Fruit fly (Drosophila melanogaster) whole organism, pupa: ENCODE results near the gene Cpr72Ec.

ENCODE experiments used
- CG10348 ChIP-seq: fragments of 200-800 bp; sonication (Bioruptor generic); IDR thresholded peaks from 2 replicates; pipeline ENCODE4 v1.3.6; 2022; ENCODE audit warnings: missing biosample characterization, missing genetic modification characterization
- CG12605 ChIP-seq: fragments of 200-800 bp; sonication (Bioruptor generic); IDR thresholded peaks from 2 replicates; pipeline ENCODE4 v1.3.6; 2022; ENCODE audit warnings: missing biosample characterization, missing genetic modification characterization
- CG14655 ChIP-seq: fragments of 200-800 bp; sonication (Bioruptor generic); optimal IDR thresholded peaks from 3 replicates; lab custom pipeline; 2017; ENCODE audit warnings: mild to moderate bottlenecking, missing biosample characterization, missing genetic modification reagents, missing genetic modification characterization
- CG15710 ChIP-seq: fragments of 200-800 bp; sonication (Bioruptor generic); optimal IDR thresholded peaks from 2 replicates; lab custom pipeline; 2018; ENCODE audit warnings: missing biosample characterization, mild to moderate bottlenecking, missing genetic modification characterization, moderate library complexity
- CG17806 ChIP-seq: fragments of 200-800 bp; sonication (Bioruptor generic); optimal IDR thresholded peaks from 2 replicates; lab custom pipeline; 2018; ENCODE audit warnings: missing biosample characterization, mild to moderate bottlenecking, missing genetic modification characterization, moderate library complexity
- CG32121 ChIP-seq: fragments of 200-800 bp; sonication (Bioruptor generic); IDR thresholded peaks from 2 replicates; pipeline ENCODE4 v1.3.6; 2022; ENCODE audit warnings: missing biosample characterization, missing genetic modification characterization
- CG34367 ChIP-seq: fragments of 200-800 bp; sonication (Bioruptor generic); optimal IDR thresholded peaks from 2 replicates; lab custom pipeline; 2018; ENCODE audit warnings: missing biosample characterization, mild to moderate bottlenecking, missing genetic modification characterization
- CG4496 ChIP-seq: fragments of 200-800 bp; sonication (Bioruptor generic); IDR thresholded peaks from 3 replicates; pipeline ENCODE4 v1.3.6; 2022; ENCODE audit warnings: missing biosample characterization, missing genetic modification characterization
- CG8159 ChIP-seq: fragments of 200-800 bp; sonication (Bioruptor generic); optimal IDR thresholded peaks from 3 replicates; lab custom pipeline; 2018; ENCODE audit warnings: missing biosample characterization, mild to moderate bottlenecking, missing genetic modification characterization, moderate library complexity
- CG8301 ChIP-seq: fragments of 200-800 bp; sonication (Bioruptor generic); optimal IDR thresholded peaks from 2 replicates; lab custom pipeline; 2018; ENCODE audit warnings: missing biosample characterization, mild to moderate bottlenecking, missing genetic modification characterization
- CG9948 ChIP-seq: fragments of 200-800 bp; sonication (Bioruptor generic); optimal IDR thresholded peaks from 2 replicates; lab custom pipeline; 2018; ENCODE audit warnings: missing biosample characterization, mild to moderate bottlenecking, missing genetic modification characterization, moderate library complexity
- D1 ChIP-seq: fragments of 200-800 bp; sonication (Bioruptor generic); optimal IDR thresholded peaks from 2 replicates; lab custom pipeline; 2018; ENCODE audit warnings: missing biosample characterization, mild to moderate bottlenecking, missing genetic modification characterization, moderate library complexity
- EcR ChIP-seq: fragments of 200-800 bp; sonication (Bioruptor generic); optimal IDR thresholded peaks from 3 replicates; lab custom pipeline; 2019; ENCODE audit warnings: missing biosample characterization, missing genetic modification characterization, mild to moderate bottlenecking, moderate library complexity, missing genetic modification reagents
- Ets98B ChIP-seq: fragments of 200-800 bp; sonication (Bioruptor generic); IDR thresholded peaks from 2 replicates; pipeline ENCODE4 v1.3.6; 2022; ENCODE audit warnings: missing biosample characterization, missing genetic modification characterization
- Pif1A ChIP-seq: fragments of 200-800 bp; sonication (Bioruptor generic); optimal IDR thresholded peaks from 3 replicates; lab custom pipeline; 2016; ENCODE audit warnings: missing biosample characterization, missing genetic modification characterization
- Pif1B ChIP-seq: fragments of 200-800 bp; sonication (Bioruptor generic); optimal IDR thresholded peaks from 3 replicates; lab custom pipeline; 2016; ENCODE audit warnings: missing biosample characterization, missing genetic modification characterization
- fd96Ca ChIP-seq: fragments of 200-800 bp; sonication (Bioruptor generic); IDR thresholded peaks from 3 replicates; pipeline ENCODE4 v1.3.6; 2022; ENCODE audit warnings: missing biosample characterization, missing genetic modification characterization
- gl ChIP-seq: fragments of 200-800 bp; sonication (Bioruptor generic); optimal IDR thresholded peaks from 2 replicates; lab custom pipeline; 2018; ENCODE audit warnings: missing biosample characterization, mild to moderate bottlenecking, missing genetic modification characterization
- rn ChIP-seq: fragments of 200-800 bp; sonication (Bioruptor generic); IDR thresholded peaks from 2 replicates; pipeline ENCODE4 v1.3.6; 2022; ENCODE audit warnings: missing biosample characterization, missing genetic modification characterization

Gene Cpr72Ec

dm6 chr3L:16394506-16394905 is 27.4 kb upstream of the Cpr72Ec start, which contains the start of gene Gagr:
Gagr (plus strand) TSS chr3L:16394586.
- TF ChIP-seq CG9948 (tag; lab: Kevin White, UChicago) = no peak
- TF ChIP-seq rn (GFP tag; lab: Robert Waterston, UW) = no peak
- TF ChIP-seq Pif1B = no peak
- TF ChIP-seq CG10348 (GFP tag; lab: Robert Waterston, UW) = no peak

- TF ChIP-seq rn (GFP tag; lab: Robert Waterston, UW) = no peak
- TF ChIP-seq CG12605 (GFP tag; lab: Robert Waterston, UW) = no peak
- no peak for TF ChIP-seq D1 (tag; lab: Kevin White, UChicago)
- no peak for TF ChIP-seq gl (tag; lab: Kevin White, UChicago)
- TF ChIP-seq CG8301 (tag; lab: Kevin White, UChicago) = no peak
- TF ChIP-seq CG14655 = no peak
- no peak for TF ChIP-seq fd96Ca (GFP tag; lab: Robert Waterston, UW)
- TF ChIP-seq, all 21 proteins: peak for 0
These were observed 26.6 kb upstream of the Cpr72Ec start for dm6 chr3L:16393700-16394099.

- TF ChIP-seq CG9948 (tag; lab: Kevin White, UChicago) (peak; percentile 34), CG14655 (peak; percentile 55), CG15710 (tag; lab: Kevin White, UChicago) (peak; percentile 9), CG17806 (tag; lab: Kevin White, UChicago) (peak; percentile 6), EcR (no peak), CG8159 (peak; percentile 9), fd96Ca (GFP tag; lab: Robert Waterston, UW) (no peak; the same call in 2 of the 3 replicates)
These were observed 25.7 kb upstream of the Cpr72Ec start for dm6 chr3L:16392874-16393273.

dm6 chr3L:16392203-16392800 is 25.2 kb upstream of the Cpr72Ec start:
- TF ChIP-seq EcR (peak; percentile 91), gl (tag; lab: Kevin White, UChicago) (no peak), fd96Ca (GFP tag; lab: Robert Waterston, UW) (0 out of 3 replicates have a peak, but pooled peaks have one; percentile 20), rn (GFP tag; lab: Robert Waterston, UW) (no peak), CG34367 (tag; lab: Kevin White, UChicago) (no peak)
- TF ChIP-seq, all 21 proteins: peak for 2

- TF ChIP-seq CG12605 (GFP tag; lab: Robert Waterston, UW) = no peak
- 0 out of 3 replicates have a peak, but pooled peaks have one; percentile 5 for TF ChIP-seq fd96Ca (GFP tag; lab: Robert Waterston, UW)
These were observed 24.1 kb upstream of the Cpr72Ec start for dm6 chr3L:16391257-16391656.

- TF ChIP-seq CG8301 (tag; lab: Kevin White, UChicago) = no peak
- no peak for TF ChIP-seq Pif1A (GFP tag; lab: Kevin White, UChicago)
- TF ChIP-seq CG34367 (tag; lab: Kevin White, UChicago) = no peak
- TF ChIP-seq EcR = no peak
- TF ChIP-seq CG12605 (GFP tag; lab: Robert Waterston, UW) = no peak
- no peak for TF ChIP-seq CG4496 (GFP tag; lab: Robert Waterston, UW)
- TF ChIP-seq D1 (tag; lab: Kevin White, UChicago) = no peak
- no peak for TF ChIP-seq CG32121 (GFP tag; lab: Robert Waterston, UW)
- TF ChIP-seq Ets98B = no peak
- no peak for TF ChIP-seq CG8159
These were observed 23.7 kb upstream of the Cpr72Ec start for dm6 chr3L:16390793-16391192.

dm6 chr3L:16385880-16386584 is 18.9 kb upstream of the Cpr72Ec start, which contains the start of the genes Agpat3 and RAF2:
Agpat3 (minus strand) TSS chr3L:16385957.
RAF2 (plus strand) TSS chr3L:16386327.
- TF ChIP-seq EcR (no peak), CG17806 (tag; lab: Kevin White, UChicago) (peak; percentile 34), CG9948 (tag; lab: Kevin White, UChicago) (peak; percentile 35), CG34367 (tag; lab: Kevin White, UChicago) (no peak), rn (GFP tag; lab: Robert Waterston, UW) (0 out of 2 replicates have a peak, but pooled peaks have one; percentile 13), CG12605 (GFP tag; lab: Robert Waterston, UW) (0 out of 2 replicates have a peak, but pooled peaks have one; percentile 5), CG8159 (peak; percentile 48), CG15710 (tag; lab: Kevin White, UChicago) (peak; percentile 55)
